Fruit fly (Drosophila melanogaster) whole organism, embryonic: Measurements from ENCODE around the gene CG12998.

ENCODE experiments used
- Blimp-1 ChIP-seq: fragments of 200-800 bp; sonication (Bioruptor generic); optimal IDR thresholded peaks from 3 replicates; lab custom pipeline; 2018; ENCODE audit warnings: missing biosample characterization, missing genetic modification characterization, mild to moderate bottlenecking, moderate library complexity, missing genetic modification reagents
- CG11723 ChIP-seq: fragments of 200-800 bp; sonication (Bioruptor generic); optimal IDR thresholded peaks from 2 replicates; lab custom pipeline; 2017; ENCODE audit warnings: missing biosample characterization, mild to moderate bottlenecking, missing genetic modification characterization
- CG13296 ChIP-seq: fragments of 200-800 bp; sonication (Bioruptor generic); optimal IDR thresholded peaks from 3 replicates; lab custom pipeline; 2018; ENCODE audit warnings: missing biosample characterization, mild to moderate bottlenecking, missing genetic modification characterization
- CG17912 ChIP-seq: fragments of 200-800 bp; sonication (Bioruptor generic); optimal IDR thresholded peaks from 2 replicates; lab custom pipeline; 2018; ENCODE audit warnings: missing biosample characterization, mild to moderate bottlenecking, missing genetic modification characterization
- CG2202 ChIP-seq: fragments of 200-800 bp; sonication (Bioruptor generic); optimal IDR thresholded peaks from 2 replicates; lab custom pipeline; 2018; ENCODE audit warnings: missing biosample characterization, mild to moderate bottlenecking, missing genetic modification characterization
- CG33213 ChIP-seq: fragments of 200-800 bp; sonication (Bioruptor generic); optimal IDR thresholded peaks from 3 replicates; lab custom pipeline; 2016; ENCODE audit warnings: missing biosample characterization, missing genetic modification characterization
- CG5953 ChIP-seq: fragments of 200-800 bp; sonication (Bioruptor generic); IDR thresholded peaks from 2 replicates; pipeline ENCODE4 v1.3.6; 2022; ENCODE audit warnings: missing biosample characterization, missing genetic modification characterization
- CG6791 ChIP-seq: fragments of 200-800 bp; sonication (Bioruptor generic); IDR thresholded peaks from 3 replicates; pipeline ENCODE4 v1.3.6; 2022; ENCODE audit warnings: missing biosample characterization, missing genetic modification characterization; ENCODE audit not compliant: partially characterized antibody
- CG7556 ChIP-seq: fragments of 200-800 bp; sonication (Bioruptor generic); optimal IDR thresholded peaks from 2 replicates; lab custom pipeline; 2017; ENCODE audit warnings: missing biosample characterization, mild to moderate bottlenecking, missing genetic modification characterization
- CG7963 ChIP-seq: fragments of 200-800 bp; sonication (Bioruptor generic); IDR thresholded peaks from 3 replicates; pipeline ENCODE4 v1.3.6; 2022; ENCODE audit warnings: missing biosample characterization, missing genetic modification characterization; ENCODE audit not compliant: partially characterized antibody
- CG8388 ChIP-seq: fragments of 200-800 bp; sonication (Bioruptor generic); optimal IDR thresholded peaks from 2 replicates; lab custom pipeline; 2019; ENCODE audit warnings: missing biosample characterization, mild to moderate bottlenecking, missing genetic modification characterization, moderate library complexity
- CG9215 ChIP-seq: fragments of 200-800 bp; sonication (Bioruptor generic); IDR thresholded peaks from 2 replicates; pipeline ENCODE4 v1.3.6; 2022; ENCODE audit warnings: missing biosample characterization, missing genetic modification characterization
- CG9727 ChIP-seq: fragments of 200-800 bp; sonication (Bioruptor generic); optimal IDR thresholded peaks from 3 replicates; lab custom pipeline; 2017; ENCODE audit warnings: missing biosample characterization, mild to moderate bottlenecking, missing genetic modification characterization
- CrebB ChIP-seq: fragments of 200-800 bp; sonication (Bioruptor generic); optimal IDR thresholded peaks from 3 replicates; lab custom pipeline; 2018; ENCODE audit warnings: missing biosample characterization, mild to moderate bottlenecking, missing genetic modification characterization
- Ets65A ChIP-seq: fragments of 200-800 bp; sonication (Bioruptor generic); peaks from one replicate; lab custom pipeline; 2016; ENCODE audit warnings: missing biosample characterization, missing genetic modification characterization
- Fer1 ChIP-seq: fragments of 200-800 bp; sonication (Bioruptor generic); optimal IDR thresholded peaks from 2 replicates; lab custom pipeline; 2017; ENCODE audit warnings: missing biosample characterization, mild to moderate bottlenecking, missing genetic modification characterization
- Jarid2 ChIP-seq: fragments of 200-800 bp; sonication (Bioruptor generic); optimal IDR thresholded peaks from 3 replicates; lab custom pipeline; 2017; ENCODE audit warnings: mild to moderate bottlenecking, missing biosample characterization, missing genetic modification reagents, missing genetic modification characterization
- Kr ChIP-seq: fragments of 200-800 bp; sonication (Bioruptor generic); optimal IDR thresholded peaks from 2 replicates; lab custom pipeline; 2017; ENCODE audit warnings: missing biosample characterization, mild to moderate bottlenecking, missing genetic modification characterization
- Lpt ChIP-seq: fragments of >200 bp; optimal IDR thresholded peaks from 2 replicates; lab custom pipeline; 2018; ENCODE audit warnings: missing biosample characterization, missing genetic modification characterization
- NK7.1 ChIP-seq: fragments of 200-800 bp; sonication (Bioruptor generic); optimal IDR thresholded peaks from 3 replicates; lab custom pipeline; 2016; ENCODE audit warnings: missing biosample characterization, missing genetic modification characterization
- Trl ChIP-seq, 3 experiments: fragments of >200 bp in 2 of 3; fragments of 200-800 bp in 1 of 3; sonication (Bioruptor generic) in 1 of 3; optimal IDR thresholded peaks; 2 replicates in 1 of 3; 3 replicates in 2 of 3; lab custom pipeline; 2016 to 2017; ENCODE audit warnings: missing biosample characterization in 1 of 3, missing genetic modification characterization in 1 of 3
- aop ChIP-seq: fragments of 200-800 bp; sonication (Bioruptor generic); IDR thresholded peaks from 2 replicates; pipeline ENCODE4 v1.3.6; 2022; ENCODE audit warnings: missing biosample characterization, missing genetic modification characterization
- bcd ChIP-seq: fragments of 200-800 bp; sonication (Bioruptor generic); optimal IDR thresholded peaks from 2 replicates; lab custom pipeline; 2017; ENCODE audit warnings: missing biosample characterization, mild to moderate bottlenecking, missing genetic modification characterization
- dysf ChIP-seq: fragments of 200-800 bp; sonication (Bioruptor generic); IDR thresholded peaks from 3 replicates; pipeline ENCODE4 v1.3.6; 2022; ENCODE audit warnings: missing biosample characterization, missing genetic modification characterization
- ewg ChIP-seq: fragments of 200-800 bp; sonication (Bioruptor generic); optimal IDR thresholded peaks from 3 replicates; lab custom pipeline; 2017; ENCODE audit warnings: mild to moderate bottlenecking, missing biosample characterization, missing genetic modification reagents, missing genetic modification characterization
- kni ChIP-seq: fragments of 200-800 bp; sonication (Bioruptor generic); optimal IDR thresholded peaks from 3 replicates; lab custom pipeline; 2017; ENCODE audit warnings: mild to moderate bottlenecking, missing biosample characterization, missing genetic modification reagents, missing genetic modification characterization
- nau ChIP-seq: fragments of 200-800 bp; sonication (Bioruptor generic); optimal IDR thresholded peaks from 3 replicates; lab custom pipeline; 2017; ENCODE audit warnings: missing biosample characterization, mild to moderate bottlenecking, missing genetic modification characterization, missing genetic modification reagents
- oc ChIP-seq: fragments of 200-800 bp; sonication (Bioruptor generic); optimal IDR thresholded peaks from 2 replicates; lab custom pipeline; 2018; ENCODE audit warnings: missing biosample characterization, mild to moderate bottlenecking, missing genetic modification characterization, moderate library complexity
- pum ChIP-seq: fragments of 200-800 bp; sonication (Bioruptor generic); optimal IDR thresholded peaks from 2 replicates; lab custom pipeline; 2016; ENCODE audit warnings: missing biosample characterization, missing genetic modification characterization
- sc ChIP-seq, 3 experiments: fragments of >200 bp in 2 of 3; fragments of 200-800 bp in 1 of 3; sonication (Bioruptor generic) in 1 of 3; optimal IDR thresholded peaks; 2 replicates in 2 of 3; 3 replicates in 1 of 3; lab custom pipeline; 2017; ENCODE audit warnings: mild to moderate bottlenecking in 1 of 3, missing biosample characterization in 1 of 3, missing genetic modification characterization in 1 of 3, missing genetic modification reagents in 1 of 3
- sd ChIP-seq: fragments of 200-800 bp; sonication (Bioruptor generic); optimal IDR thresholded peaks from 3 replicates; lab custom pipeline; 2018; ENCODE audit warnings: missing biosample characterization, mild to moderate bottlenecking, missing genetic modification characterization, moderate library complexity
- sens ChIP-seq: fragments of 200-800 bp; sonication (Bioruptor generic); peaks from one replicate; lab custom pipeline; 2016; ENCODE audit warnings: missing biosample characterization, missing genetic modification characterization
- sim ChIP-seq: fragments of 200-800 bp; sonication (Bioruptor generic); IDR thresholded peaks from 2 replicates; pipeline ENCODE4 v1.3.6; 2022; ENCODE audit warnings: missing biosample characterization, missing genetic modification characterization
- sisA ChIP-seq: fragments of 200-800 bp; sonication (Bioruptor generic); IDR thresholded peaks from 2 replicates; pipeline ENCODE4 v1.3.6; 2022; ENCODE audit warnings: missing biosample characterization, missing genetic modification characterization
- ssp ChIP-seq: fragments of 200-800 bp; sonication (Bioruptor generic); IDR thresholded peaks from 2 replicates; pipeline ENCODE4 v1.3.6; 2022; ENCODE audit warnings: missing biosample characterization, missing genetic modification characterization
- stwl ChIP-seq: fragments of 200-800 bp; sonication (Bioruptor generic); optimal IDR thresholded peaks from 3 replicates; lab custom pipeline; 2018; ENCODE audit warnings: missing biosample characterization, mild to moderate bottlenecking, missing genetic modification characterization, moderate library complexity
- tio ChIP-seq: fragments of 200-800 bp; sonication (Bioruptor generic); optimal IDR thresholded peaks from 2 replicates; lab custom pipeline; 2017; ENCODE audit warnings: missing biosample characterization, missing genetic modification characterization, inconsistent platforms
- tll ChIP-seq, 2 experiments: fragments of 200-800 bp in 1 of 2; fragments of >200 bp in 1 of 2; sonication (Bioruptor generic) in 1 of 2; optimal IDR thresholded peaks; 2 replicates each; lab custom pipeline; 2017 to 2019; ENCODE audit warnings: missing biosample characterization in 2 of 2, missing genetic modification characterization in 2 of 2, mild to moderate bottlenecking in 1 of 2, moderate library complexity in 1 of 2
- trh ChIP-seq: fragments of 200-800 bp; sonication (Bioruptor generic); optimal IDR thresholded peaks from 2 replicates; lab custom pipeline; 2016; ENCODE audit warnings: missing biosample characterization, missing genetic modification characterization

The CG12998 gene

DNA sequence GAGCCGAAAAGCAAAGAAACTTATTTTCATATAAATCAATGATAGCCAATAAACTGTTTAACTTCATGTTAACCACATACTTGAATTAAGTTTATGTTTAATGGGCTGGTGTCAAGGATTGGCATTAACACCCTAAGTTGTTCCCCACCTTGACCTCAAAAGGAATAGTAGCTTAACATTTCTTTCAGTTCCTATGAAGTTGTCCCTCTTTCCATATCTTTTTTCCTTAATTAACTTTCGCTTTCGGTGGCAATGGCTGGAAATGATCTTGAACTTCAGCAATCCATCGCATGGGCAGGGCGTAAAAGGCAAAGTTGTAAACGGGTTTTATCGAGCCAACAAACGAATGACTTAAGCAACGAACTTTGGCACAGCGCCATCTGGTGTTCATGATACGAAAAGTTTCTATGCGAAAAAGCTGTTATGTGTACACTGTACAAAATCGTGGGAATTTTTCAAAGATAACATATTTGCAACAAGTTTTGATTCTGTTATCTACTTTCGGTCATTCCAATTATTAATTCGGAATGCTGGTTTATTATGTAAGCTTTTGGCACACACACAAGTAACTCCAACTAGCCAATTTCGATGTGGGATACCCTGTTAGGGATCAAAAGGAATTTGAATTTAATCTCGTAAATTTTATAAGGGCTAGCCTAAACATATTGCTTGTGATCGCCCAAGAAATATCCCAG lies 11.2 kb downstream of the CG12998 start (continued):
- TF ChIP-seq CrebB (tag; lab: Kevin White, UChicago), result no peak
- TF ChIP-seq CG17912 (GFP tag; lab: Kevin White, UChicago), result no peak
- TF ChIP-seq bcd (GFP tag; lab: Kevin White, UChicago), result no peak
- TF ChIP-seq CG9215 (GFP tag; lab: Robert Waterston, UW), result no peak
- no peak for TF ChIP-seq CG7963 (GFP tag; lab: Robert Waterston, UW)
- TF ChIP-seq aop (GFP tag; lab: Robert Waterston, UW), result no peak
- TF ChIP-seq tio (GFP tag; lab: Kevin White, UChicago), result no peak
- TF ChIP-seq sens (GFP tag; lab: Kevin White, UChicago), result peak; percentile 76
- no peak for TF ChIP-seq CG9727
- peak; percentile 17 for TF ChIP-seq pum

DNA sequence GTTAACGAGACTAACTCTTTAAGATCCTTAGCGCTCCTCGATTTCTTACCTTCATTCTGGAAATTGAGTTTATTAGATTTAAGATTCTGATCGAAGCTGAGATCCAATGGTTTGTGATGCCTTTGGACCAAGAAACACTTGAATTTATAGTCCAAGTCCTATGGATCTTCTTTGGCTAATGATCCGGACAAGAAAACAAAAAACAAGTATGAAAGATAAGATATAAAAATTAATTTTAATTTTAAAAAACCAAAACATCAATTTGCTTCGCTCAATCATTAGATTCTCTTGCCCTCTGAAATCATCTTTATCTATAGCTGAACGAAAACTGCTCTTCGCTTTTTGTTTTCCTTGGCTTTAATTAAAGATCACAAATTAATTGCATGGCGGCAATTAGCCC lies 12.5 kb downstream of the CG12998 start, which contains the start of gene CG10597:
TSS of gene CG10597 (minus strand) at position 101 of the 400 bp plus-strand sequence.
- TF ChIP-seq stwl (tag; lab: Kevin White, UChicago), result no peak
- TF ChIP-seq CG13296 (GFP tag; lab: Kevin White, UChicago), result no peak
- no peak for TF ChIP-seq oc (tag; lab: Kevin White, UChicago)
- no peak for TF ChIP-seq sisA (GFP tag; lab: Robert Waterston, UW)
- no peak for TF ChIP-seq trh (GFP tag; lab: Kevin White, UChicago)
- TF ChIP-seq NK7.1 (GFP tag; lab: Kevin White, UChicago), result no peak
- TF ChIP-seq dysf, result no peak
- TF ChIP-seq kni (GFP tag; lab: Kevin White, UChicago), result no peak
- TF ChIP-seq ssp (GFP tag; lab: Robert Waterston, UW), result no peak
- no peak for TF ChIP-seq CG5953 (GFP tag; lab: Robert Waterston, UW)
- no peak for TF ChIP-seq Fer1 (GFP tag; lab: Kevin White, UChicago)
- no peak for TF ChIP-seq Kr
- TF ChIP-seq CrebB (tag; lab: Kevin White, UChicago), result no peak

DNA sequence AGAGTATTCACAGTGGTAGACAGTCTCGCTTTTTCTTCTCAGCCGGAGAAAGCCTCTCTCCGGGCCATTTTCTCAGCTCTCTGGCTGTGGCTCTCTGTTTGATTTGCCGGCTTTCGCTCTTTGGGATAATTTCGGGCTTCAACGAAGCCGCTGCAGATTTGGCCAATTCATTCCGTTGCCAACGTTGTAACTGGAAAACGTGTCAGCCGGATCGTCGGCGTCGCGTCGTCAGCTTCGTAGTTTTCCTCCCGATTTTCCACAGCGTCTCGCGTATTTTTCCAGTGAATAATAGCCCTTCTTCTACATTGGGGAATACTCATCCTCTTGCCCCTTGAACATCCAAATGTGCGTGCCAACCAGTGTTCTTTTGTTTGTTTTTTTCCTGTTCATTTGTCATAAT lies 14.2 kb downstream of the CG12998 start, which contains the start of gene f:
TSS of gene f (plus strand) at position 301 of the 400 bp plus-strand sequence.
- TF ChIP-seq sim (GFP tag; lab: Robert Waterston, UW), result no peak
- no peak for TF ChIP-seq CG8388 (GFP tag; lab: Kevin White, UChicago)
- TF ChIP-seq Trl (optimal IDR thresholded peaks at IDR 0.05; lab: Kevin White, UChicago), result peak in 1 of 2 experiments; percentile 28
- TF ChIP-seq Trl (GFP tag; optimal IDR thresholded peaks at IDR 0.05; lab: Kevin White, UChicago), result no peak
- no peak for TF ChIP-seq CG2202

DNA sequence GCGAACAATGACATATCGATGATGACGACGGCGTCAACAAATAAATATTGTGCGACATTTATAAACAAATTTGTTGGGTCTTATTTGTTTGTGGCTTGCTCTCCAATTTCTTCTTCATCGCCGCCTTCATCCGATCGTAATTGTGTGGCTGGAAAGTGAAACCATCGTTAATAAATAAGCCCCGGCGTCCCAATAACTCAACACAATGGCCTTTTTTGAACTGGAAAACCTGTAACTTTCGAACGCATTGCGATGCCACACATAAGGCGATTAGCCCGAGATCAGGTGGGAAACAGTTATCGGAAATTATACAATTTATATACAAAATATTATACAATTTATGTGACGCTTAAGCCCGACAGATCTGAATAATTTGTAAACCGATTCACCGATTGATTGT lies 18.0 kb downstream of the CG12998 start:
- no peak for TF ChIP-seq ewg (GFP tag; lab: Kevin White, UChicago)
- no peak for TF ChIP-seq Ets65A
- peak; percentile 68 for TF ChIP-seq Blimp-1 (GFP tag; lab: Kevin White, UChicago)
- no peak for TF ChIP-seq CG11723 (GFP tag; lab: Kevin White, UChicago)
- TF ChIP-seq nau (GFP tag; lab: Kevin White, UChicago), result no peak
- TF ChIP-seq CG33213, result no peak
- TF ChIP-seq Jarid2, result no peak
- TF ChIP-seq sd (tag; lab: Kevin White, UChicago), result no peak
- TF ChIP-seq tll (GFP tag; optimal IDR thresholded peaks at IDR 0.05; lab: Kevin White, UChicago), result no peak
- no peak for TF ChIP-seq sc (optimal IDR thresholded peaks at IDR 0.05; lab: Kevin White, UChicago)
- no peak for TF ChIP-seq sc (GFP tag; optimal IDR thresholded peaks at IDR 0.05; lab: Kevin White, UChicago)
- no peak for TF ChIP-seq CG6791
- TF ChIP-seq Lpt (GFP tag; lab: Kevin White, UChicago), result no peak
- TF ChIP-seq oc (tag; lab: Kevin White, UChicago), result peak; percentile 90
- TF ChIP-seq CG7556 (GFP tag; lab: Kevin White, UChicago), result no peak
